Worm (Caenorhabditis elegans): Measurements from ENCODE around the gene fce-2.

DNA sequence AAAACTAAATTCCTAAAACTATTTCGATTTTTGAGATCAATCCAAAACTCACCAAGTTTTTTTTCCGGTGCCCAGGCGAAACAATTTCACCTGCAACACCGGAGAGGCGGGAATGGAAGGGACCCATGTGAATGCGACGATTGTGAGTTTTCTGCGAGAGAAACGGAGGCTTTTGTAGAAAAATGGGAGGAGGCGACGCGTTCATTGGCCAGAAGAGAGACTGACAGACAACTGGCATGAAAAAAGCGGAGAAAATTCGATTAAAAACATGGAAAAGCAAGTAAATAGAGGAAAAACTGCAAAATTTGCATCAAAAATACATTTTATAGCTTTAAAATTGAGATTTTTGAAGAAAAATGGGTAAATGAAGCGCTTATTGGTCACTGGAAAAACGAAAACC is 50.7 kb downstream of the fce-2 start, which contains the start of gene B0250.7:
- TF ChIP-seq lin-15B (tag; optimal IDR thresholded peaks at IDR 0.05) = no peak
- TF ChIP-seq fkh-10 (GFP tag; optimal IDR thresholded peaks at IDR 0.05) = no peak
- TF ChIP-seq unc-62 (GFP tag; optimal IDR thresholded peaks at IDR 0.05) = no peak
- TF ChIP-seq pax-3 (tag; optimal IDR thresholded peaks at IDR 0.05) = no peak
- no peak for TF ChIP-seq nhr-76 (tag; optimal IDR thresholded peaks at IDR 0.05)
